Fruit fly (Drosophila melanogaster) whole organism, embryonic: ENCODE measurements around the gene vers.

Source experiments
- Bgb ChIP-seq: fragments of 200-800 bp; sonication (Bioruptor generic); IDR thresholded peaks from 2 replicates; pipeline ENCODE4 v1.3.6; 2022; ENCODE audit warnings: missing biosample characterization, missing genetic modification characterization; ENCODE audit not compliant: partially characterized antibody
- CG10267 ChIP-seq: fragments of 200-800 bp; sonication (Bioruptor generic); optimal IDR thresholded peaks from 2 replicates; lab custom pipeline; 2018; ENCODE audit warnings: missing biosample characterization, mild to moderate bottlenecking, missing genetic modification characterization, moderate library complexity
- CG10959 ChIP-seq: fragments of 200-800 bp; sonication (Bioruptor generic); IDR thresholded peaks from 2 replicates; pipeline ENCODE4 v1.3.6; 2022; ENCODE audit warnings: missing biosample characterization, missing genetic modification characterization
- CG11504 ChIP-seq: fragments of 200-800 bp; sonication (Bioruptor generic); optimal IDR thresholded peaks from 3 replicates; lab custom pipeline; 2019; ENCODE audit warnings: missing biosample characterization, mild to moderate bottlenecking, missing genetic modification characterization, moderate library complexity
- CG12236 ChIP-seq: fragments of 200-800 bp; sonication (Bioruptor generic); optimal IDR thresholded peaks from 2 replicates; lab custom pipeline; 2016; ENCODE audit warnings: missing biosample characterization, missing genetic modification characterization
- CG14441 ChIP-seq: fragments of 200-800 bp; sonication (Bioruptor generic); IDR thresholded peaks from 2 replicates; pipeline ENCODE4 v1.3.6; 2022; ENCODE audit warnings: missing biosample characterization, missing genetic modification characterization
- CG14667 ChIP-seq: fragments of 200-800 bp; sonication (Bioruptor generic); IDR thresholded peaks from 2 replicates; pipeline ENCODE4 v1.3.6; 2022; ENCODE audit warnings: missing biosample characterization, missing genetic modification characterization
- CG15696 ChIP-seq: fragments of 200-800 bp; sonication (Bioruptor generic); optimal IDR thresholded peaks from 2 replicates; lab custom pipeline; 2019; ENCODE audit warnings: missing biosample characterization, mild to moderate bottlenecking, missing genetic modification characterization, moderate library complexity
- CG17186 ChIP-seq: fragments of 200-800 bp; sonication (Bioruptor generic); optimal IDR thresholded peaks from 3 replicates; lab custom pipeline; 2017; ENCODE audit warnings: missing biosample characterization, missing genetic modification reagents, missing genetic modification characterization
- CG2712 ChIP-seq: fragments of 200-800 bp; optimal IDR thresholded peaks from 3 replicates; lab custom pipeline; 2019; ENCODE audit warnings: missing biosample characterization, mild to moderate bottlenecking, missing genetic modification characterization, moderate library complexity
- CG2889 ChIP-seq: fragments of 200-800 bp; sonication (Bioruptor generic); IDR thresholded peaks from 3 replicates; pipeline ENCODE4 v1.3.6; 2022; ENCODE audit warnings: missing biosample characterization, missing genetic modification characterization
- CG31441 ChIP-seq: fragments of 200-800 bp; sonication (Bioruptor generic); IDR thresholded peaks from 2 replicates; pipeline ENCODE4 v1.3.6; 2022; ENCODE audit warnings: missing biosample characterization, missing genetic modification characterization
- CG33213 ChIP-seq: fragments of 200-800 bp; sonication (Bioruptor generic); optimal IDR thresholded peaks from 3 replicates; lab custom pipeline; 2016; ENCODE audit warnings: missing biosample characterization, missing genetic modification characterization
- CG34422 ChIP-seq: fragments of 200-800 bp; sonication (Bioruptor generic); IDR thresholded peaks from 3 replicates; pipeline ENCODE4 v1.3.6; 2022; ENCODE audit warnings: missing biosample characterization, missing genetic modification characterization
- CG4282 ChIP-seq: fragments of 200-800 bp; sonication (Bioruptor generic); optimal IDR thresholded peaks from 2 replicates; lab custom pipeline; 2016; ENCODE audit warnings: missing biosample characterization, missing genetic modification characterization
- CG4424 ChIP-seq: fragments of 200-800 bp; sonication (Bioruptor generic); optimal IDR thresholded peaks from 3 replicates; lab custom pipeline; 2016; ENCODE audit warnings: missing biosample characterization, missing genetic modification characterization
- CG6254 ChIP-seq: fragments of 200-800 bp; sonication (Bioruptor generic); optimal IDR thresholded peaks from 3 replicates; lab custom pipeline; 2017; ENCODE audit warnings: mild to moderate bottlenecking, missing biosample characterization, missing genetic modification reagents, missing genetic modification characterization
- CG6689 ChIP-seq: fragments of 200-800 bp; sonication (Bioruptor generic); IDR thresholded peaks from 2 replicates; pipeline ENCODE4 v1.3.6; 2022; ENCODE audit warnings: missing biosample characterization, missing genetic modification characterization
- CG7372 ChIP-seq: fragments of 200-800 bp; sonication (Bioruptor generic); IDR thresholded peaks from 2 replicates; pipeline ENCODE4 v1.3.6; 2022; ENCODE audit warnings: missing biosample characterization, missing genetic modification characterization
- CG8388 ChIP-seq: fragments of 200-800 bp; sonication (Bioruptor generic); optimal IDR thresholded peaks from 2 replicates; lab custom pipeline; 2019; ENCODE audit warnings: missing biosample characterization, mild to moderate bottlenecking, missing genetic modification characterization, moderate library complexity
- CG8765 ChIP-seq: fragments of 200-800 bp; sonication (Bioruptor generic); IDR thresholded peaks from 2 replicates; pipeline ENCODE4 v1.3.6; 2022; ENCODE audit warnings: missing biosample characterization, missing genetic modification characterization
- CG9609 ChIP-seq: fragments of 200-800 bp; sonication (Bioruptor generic); optimal IDR thresholded peaks from 3 replicates; lab custom pipeline; 2016; ENCODE audit warnings: missing biosample characterization, missing genetic modification characterization
- CTCF ChIP-seq: fragments of 200-800 bp; sonication (Bioruptor generic); optimal IDR thresholded peaks from 2 replicates; lab custom pipeline; 2017; ENCODE audit warnings: missing biosample characterization, mild to moderate bottlenecking, missing genetic modification characterization, moderate library complexity
- D19A ChIP-seq: fragments of 200-800 bp; optimal IDR thresholded peaks from 3 replicates; lab custom pipeline; 2019; ENCODE audit warnings: missing biosample characterization, mild to moderate bottlenecking, missing genetic modification characterization, moderate library complexity
- Dbx ChIP-seq: fragments of 200-800 bp; sonication (Bioruptor generic); IDR thresholded peaks from 3 replicates; pipeline ENCODE4 v1.3.6; 2022; ENCODE audit warnings: missing biosample characterization, missing genetic modification characterization
- GATAe ChIP-seq: fragments of 200-800 bp; sonication (Bioruptor generic); conservative IDR thresholded peaks from 2 replicates; pipeline ENCODE4 v1.3.6; 2022; ENCODE audit warnings: missing biosample characterization, missing genetic modification characterization
- Gug ChIP-seq: fragments of 200-800 bp; sonication (Bioruptor generic); IDR thresholded peaks from 4 replicates; pipeline ENCODE4 v1.3.6; 2022; ENCODE audit warnings: missing biosample characterization, missing genetic modification characterization
- H2.0 ChIP-seq: fragments of 200-800 bp; sonication (Bioruptor generic); IDR thresholded peaks from 2 replicates; pipeline ENCODE4 v1.3.6; 2022; ENCODE audit warnings: missing biosample characterization, missing genetic modification characterization
- Hmr ChIP-seq: fragments of 200-800 bp; sonication (Bioruptor generic); optimal IDR thresholded peaks from 3 replicates; lab custom pipeline; 2017; ENCODE audit warnings: mild to moderate bottlenecking, missing biosample characterization, missing genetic modification reagents, missing genetic modification characterization
- Hr51 ChIP-seq, 2 experiments: fragments of 200-800 bp; sonication (Bioruptor generic); optimal IDR thresholded peaks; 2 replicates in 1 of 2; 3 replicates in 1 of 2; lab custom pipeline; 2016 to 2018; ENCODE audit warnings: missing biosample characterization in 2 of 2, missing genetic modification characterization in 2 of 2, mild to moderate bottlenecking in 1 of 2, moderate library complexity in 1 of 2
- MBD-R2 ChIP-seq: fragments of 200-800 bp; sonication (Bioruptor generic); IDR thresholded peaks from 2 replicates; pipeline ENCODE4 v1.3.6; 2022; ENCODE audit warnings: missing biosample characterization, missing genetic modification characterization
- Max ChIP-seq: fragments of 200-800 bp; sonication (Bioruptor generic); optimal IDR thresholded peaks from 2 replicates; lab custom pipeline; 2016; ENCODE audit warnings: missing biosample characterization, mild to moderate bottlenecking, missing genetic modification characterization
- Oaz ChIP-seq: fragments of 200-800 bp; sonication (Bioruptor generic); IDR thresholded peaks from 2 replicates; pipeline ENCODE4 v1.3.6; 2022; ENCODE audit warnings: missing biosample characterization, missing genetic modification characterization
- Side ChIP-seq: fragments of 200-800 bp; sonication (Bioruptor generic); optimal IDR thresholded peaks from 2 replicates; lab custom pipeline; 2016; ENCODE audit warnings: missing biosample characterization, missing genetic modification characterization
- Tbp ChIP-seq: fragments of >200 bp; optimal IDR thresholded peaks from 2 replicates; lab custom pipeline; 2018; ENCODE audit warnings: missing biosample characterization, missing genetic modification characterization
- Xbp1 ChIP-seq: fragments of 200-800 bp; sonication (Bioruptor generic); optimal IDR thresholded peaks from 3 replicates; lab custom pipeline; 2016; ENCODE audit warnings: missing biosample characterization, mild to moderate bottlenecking, missing genetic modification characterization
- bsh ChIP-seq, 2 experiments: fragments of 200-800 bp; sonication (Bioruptor generic); optimal IDR thresholded peaks; 2 replicates each; lab custom pipeline; 2017 to 2018; ENCODE audit warnings: mild to moderate bottlenecking in 2 of 2, missing biosample characterization in 2 of 2, missing genetic modification characterization in 2 of 2, moderate library complexity in 1 of 2
- dmrt11E ChIP-seq: fragments of 200-800 bp; sonication (Bioruptor generic); optimal IDR thresholded peaks from 3 replicates; lab custom pipeline; 2018; ENCODE audit warnings: missing biosample characterization, mild to moderate bottlenecking, missing genetic modification characterization, moderate library complexity
- fd96Cb ChIP-seq: fragments of 200-800 bp; sonication (Bioruptor generic); optimal IDR thresholded peaks from 2 replicates; lab custom pipeline; 2018; ENCODE audit warnings: missing biosample characterization, mild to moderate bottlenecking, missing genetic modification characterization, moderate library complexity
- ftz-f1 ChIP-seq: fragments of 200-800 bp; sonication (Bioruptor generic); optimal IDR thresholded peaks from 2 replicates; lab custom pipeline; 2016; ENCODE audit warnings: missing biosample characterization, missing genetic modification characterization
- gsb-n ChIP-seq: fragments of 200-800 bp; sonication (Bioruptor generic); optimal IDR thresholded peaks from 3 replicates; lab custom pipeline; 2018; ENCODE audit warnings: missing biosample characterization, mild to moderate bottlenecking, missing genetic modification characterization
- h ChIP-seq: fragments of >200 bp; optimal IDR thresholded peaks from 2 replicates; lab custom pipeline; 2017
- lab ChIP-seq: fragments of 200-800 bp; sonication (Bioruptor generic); optimal IDR thresholded peaks from 3 replicates; lab custom pipeline; 2017; ENCODE audit warnings: missing biosample characterization, missing genetic modification characterization, mild to moderate bottlenecking, moderate library complexity, missing genetic modification reagents
- lilli ChIP-seq: fragments of 200-800 bp; sonication (Bioruptor generic); optimal IDR thresholded peaks from 3 replicates; lab custom pipeline; 2016; ENCODE audit warnings: missing biosample characterization, missing genetic modification characterization
- ranshi ChIP-seq: fragments of 200-800 bp; sonication (Bioruptor generic); IDR thresholded peaks from 2 replicates; pipeline ENCODE4 v1.3.6; 2022; ENCODE audit warnings: missing biosample characterization, missing genetic modification characterization
- run ChIP-seq: fragments of 200-800 bp; sonication (Bioruptor generic); optimal IDR thresholded peaks from 3 replicates; lab custom pipeline; 2018; ENCODE audit warnings: missing biosample characterization, mild to moderate bottlenecking, missing genetic modification characterization
- schlank ChIP-seq: fragments of 200-800 bp; sonication (Bioruptor generic); optimal IDR thresholded peaks from 2 replicates; lab custom pipeline; 2018; ENCODE audit warnings: missing biosample characterization, mild to moderate bottlenecking, missing genetic modification characterization
- sens ChIP-seq: fragments of 200-800 bp; sonication (Bioruptor generic); peaks from one replicate; lab custom pipeline; 2016; ENCODE audit warnings: missing biosample characterization, missing genetic modification characterization
- sob ChIP-seq: fragments of 200-800 bp; sonication (Bioruptor generic); IDR thresholded peaks from 2 replicates; pipeline ENCODE4 v1.3.6; 2022; ENCODE audit warnings: missing biosample characterization, missing genetic modification characterization
- tna ChIP-seq: fragments of 200-800 bp; sonication (Bioruptor generic); IDR thresholded peaks from 2 replicates; pipeline ENCODE4 v1.3.6; 2022; ENCODE audit warnings: missing biosample characterization, missing genetic modification characterization; ENCODE audit not compliant: partially characterized antibody
- vfl ChIP-seq: fragments of 200-800 bp; sonication (Bioruptor generic); optimal IDR thresholded peaks from 2 replicates; lab custom pipeline; 2016; ENCODE audit warnings: missing biosample characterization, missing genetic modification characterization
- zfh2 ChIP-seq: fragments of 200-800 bp; sonication (Bioruptor generic); optimal IDR thresholded peaks from 2 replicates; lab custom pipeline; 2016; ENCODE audit warnings: missing biosample characterization, missing genetic modification characterization

vers gene

dm6 chr3L:12136630-12137029 lies 20.7 kb downstream of the vers start, which contains the start of the genes CG5645 and Atg12 (continued):
- TF ChIP-seq zfh2 (peak; percentile 21), Max (peak; percentile 74), Bgb (GFP tag; lab: Robert Waterston, UW) (peak; percentile 77), Hr51 (GFP tag; optimal IDR thresholded peaks at IDR 0.05; lab: Kevin White, UChicago) (peak in 1 of 2 experiments; percentile 39), Tbp (no peak), ranshi (no peak), vfl (GFP tag; lab: Kevin White, UChicago) (peak; percentile 16), CG14667 (GFP tag; lab: Robert Waterston, UW) (peak; percentile 40), bsh (GFP tag; optimal IDR thresholded peaks at IDR 0.05; lab: Kevin White, UChicago) (peak in 1 of 2 experiments; percentile 47), CG34422 (GFP tag; lab: Robert Waterston, UW) (peak; percentile 56; the same call in 2 of the 3 replicates), gsb-n (tag; lab: Kevin White, UChicago) (peak; percentile 58), CG12236 (GFP tag; lab: Kevin White, UChicago) (no peak), CG8765 (GFP tag; lab: Robert Waterston, UW) (no peak), CG6689 (GFP tag; lab: Robert Waterston, UW) (peak; percentile 34; the same call in 1 of the 2 replicates), CG7372 (GFP tag; lab: Robert Waterston, UW) (no peak; the same call in 1 of the 2 replicates), CG4282 (GFP tag; lab: Kevin White, UChicago) (no peak), CG15696 (tag; lab: Kevin White, UChicago) (peak; percentile 62), Gug (GFP tag; lab: Robert Waterston, UW) (0 out of 4 replicates have a peak, but pooled peaks have one; percentile 14), CG17186 (GFP tag; lab: Kevin White, UChicago) (peak; percentile 74), ftz-f1 (GFP tag; lab: Kevin White, UChicago) (no peak), sens (GFP tag; lab: Kevin White, UChicago) (peak; percentile 78), sob (GFP tag; lab: Robert Waterston, UW) (peak; percentile 76), CG4424 (peak; percentile 49), Oaz (GFP tag; lab: Robert Waterston, UW) (peak; percentile 41; the same call in 1 of the 2 replicates), lilli (GFP tag; lab: Kevin White, UChicago) (peak; percentile 43), CTCF (GFP tag; lab: Kevin White, UChicago) (no peak), CG10267 (tag; lab: Kevin White, UChicago) (peak; percentile 78), GATAe (GFP tag; lab: Robert Waterston, UW) (0 out of 2 replicates have a peak, but pooled peaks have one; percentile 28), run (tag; lab: Kevin White, UChicago) (no peak), CG14441 (GFP tag; lab: Robert Waterston, UW) (peak; percentile 51; the same call in 1 of the 2 replicates), lab (GFP tag; lab: Kevin White, UChicago) (peak; percentile 28), CG9609 (GFP tag; lab: Kevin White, UChicago) (no peak), schlank (tag; lab: Kevin White, UChicago) (no peak), Xbp1 (peak; percentile 10), Side (GFP tag; lab: Kevin White, UChicago) (no peak), Hmr (GFP tag; lab: Kevin White, UChicago) (peak; percentile 44), D19A (tag; lab: Kevin White, UChicago) (peak; percentile 65), H2.0 (no peak), Dbx (GFP tag; lab: Robert Waterston, UW) (peak; percentile 73; the same call in 2 of the 3 replicates), CG6254 (GFP tag; lab: Kevin White, UChicago) (peak; percentile 17), CG33213 (GFP tag; lab: Kevin White, UChicago) (no peak), fd96Cb (tag; lab: Kevin White, UChicago) (peak; percentile 62), CG10959 (no peak), CG2712 (tag; lab: Kevin White, UChicago) (peak; percentile 80), CG31441 (peak; percentile 66), MBD-R2 (GFP tag; lab: Robert Waterston, UW) (peak; percentile 78), CG11504 (tag; lab: Kevin White, UChicago) (peak; percentile 34), tna (GFP tag; lab: Robert Waterston, UW) (peak; percentile 67; the same call in 1 of the 2 replicates), h (no peak), CG2889 (0 out of 3 replicates have a peak, but pooled peaks have one; percentile 36), CG8388 (GFP tag; lab: Kevin White, UChicago) (peak; percentile 64), dmrt11E (peak; percentile 40)
